Fruit fly (Drosophila melanogaster) whole organism, pupa: Measurements from ENCODE around the gene CG43680.

ENCODE experiments used
- CG10348 ChIP-seq: fragments of 200-800 bp; sonication (Bioruptor generic); IDR thresholded peaks from 2 replicates; pipeline ENCODE4 v1.3.6; 2022; ENCODE audit warnings: missing biosample characterization, missing genetic modification characterization
- CG15710 ChIP-seq: fragments of 200-800 bp; sonication (Bioruptor generic); optimal IDR thresholded peaks from 2 replicates; lab custom pipeline; 2018; ENCODE audit warnings: missing biosample characterization, mild to moderate bottlenecking, missing genetic modification characterization, moderate library complexity
- CG4496 ChIP-seq: fragments of 200-800 bp; sonication (Bioruptor generic); IDR thresholded peaks from 3 replicates; pipeline ENCODE4 v1.3.6; 2022; ENCODE audit warnings: missing biosample characterization, missing genetic modification characterization
- CG9948 ChIP-seq: fragments of 200-800 bp; sonication (Bioruptor generic); optimal IDR thresholded peaks from 2 replicates; lab custom pipeline; 2018; ENCODE audit warnings: missing biosample characterization, mild to moderate bottlenecking, missing genetic modification characterization, moderate library complexity
- gl ChIP-seq: fragments of 200-800 bp; sonication (Bioruptor generic); optimal IDR thresholded peaks from 2 replicates; lab custom pipeline; 2018; ENCODE audit warnings: missing biosample characterization, mild to moderate bottlenecking, missing genetic modification characterization

DNA sequence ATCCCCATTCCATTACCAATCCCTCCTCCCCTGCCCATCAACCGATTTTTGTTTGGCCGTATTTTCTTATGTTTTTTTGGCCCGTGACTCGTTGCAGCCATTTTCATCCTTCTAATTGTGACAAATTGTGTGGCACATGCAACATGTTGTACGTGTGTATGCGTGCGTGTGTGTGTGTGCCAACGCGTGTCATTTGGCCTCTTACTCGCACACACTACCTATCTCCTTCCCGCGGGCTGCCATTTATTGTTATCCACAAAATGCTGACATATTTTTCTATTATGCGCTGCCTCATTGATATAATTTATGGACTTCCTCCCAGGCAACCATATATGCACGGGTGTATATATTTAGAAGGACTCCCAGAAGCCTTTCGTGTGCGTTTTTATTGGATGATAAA lies 21.4 kb downstream of the CG43680 start:
- TF ChIP-seq CG9948 (no peak), CG4496 (GFP tag; lab: Robert Waterston, UW) (no peak), CG10348 (GFP tag; lab: Robert Waterston, UW) (no peak), CG15710 (tag; lab: Kevin White, UChicago) (no peak), gl (tag; lab: Kevin White, UChicago) (no peak)
